Worm (Caenorhabditis elegans): ENCODE measurements around the gene K09F5.6.

The K09F5.6 gene

DNA sequence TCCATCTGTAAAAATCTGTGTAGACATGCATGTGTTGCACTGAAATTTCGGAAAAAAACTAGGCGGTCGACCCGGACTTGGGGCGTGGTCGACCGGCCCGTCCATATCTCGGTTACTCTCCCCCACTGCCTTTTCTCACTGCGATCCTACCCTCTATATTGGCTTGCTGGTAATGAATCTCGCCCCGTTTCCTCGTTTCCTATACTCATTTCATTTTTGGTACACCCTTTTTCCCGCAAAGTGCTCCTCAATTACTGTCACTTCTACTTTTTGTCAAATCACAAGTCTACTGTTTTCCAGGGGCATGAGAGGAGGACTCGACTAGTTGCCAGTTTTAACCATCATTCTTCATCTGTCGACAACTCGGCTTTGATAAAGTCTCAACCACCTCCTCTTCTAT, at the start of gene K09F5.6:
TSS of gene K09F5.6 (plus strand) at position 301 of the 400 bp plus-strand sequence.
- TF ChIP-seq W03F9.2 (tag; optimal IDR thresholded peaks at IDR 0.05): no peak
- no peak for TF ChIP-seq dao-5 (tag; optimal IDR thresholded peaks at IDR 0.05)
- TF ChIP-seq him-1 (tag; optimal IDR thresholded peaks at IDR 0.05): no peak

DNA sequence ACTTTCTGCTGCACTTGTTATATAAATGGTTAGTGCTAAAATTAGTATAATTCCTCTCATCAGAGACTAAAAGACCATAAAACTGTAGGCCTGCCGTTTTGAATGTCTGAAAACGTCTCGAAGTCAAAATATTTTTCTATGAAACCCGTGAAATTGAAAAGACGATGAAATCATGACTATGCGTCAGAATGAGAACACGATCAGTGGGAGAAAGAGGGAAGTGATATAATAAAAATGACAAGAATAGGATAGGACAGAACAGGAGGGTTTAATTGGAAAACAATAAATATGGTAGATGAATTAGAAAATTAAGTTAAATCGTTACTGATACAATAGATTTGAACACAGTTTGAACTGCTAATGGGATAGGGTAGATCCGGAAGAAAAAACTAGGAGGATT, 48.4 kb upstream of the K09F5.6 start, which contains the start of gene F27D9.7:
TSS of gene F27D9.7 (minus strand) at position 101 of the 400 bp plus-strand sequence.
- no peak for TF ChIP-seq W03F9.2 (tag; optimal IDR thresholded peaks at IDR 0.05)
- TF ChIP-seq dao-5 (tag; optimal IDR thresholded peaks at IDR 0.05): no peak
- no peak for TF ChIP-seq him-1 (tag; optimal IDR thresholded peaks at IDR 0.05)

DNA sequence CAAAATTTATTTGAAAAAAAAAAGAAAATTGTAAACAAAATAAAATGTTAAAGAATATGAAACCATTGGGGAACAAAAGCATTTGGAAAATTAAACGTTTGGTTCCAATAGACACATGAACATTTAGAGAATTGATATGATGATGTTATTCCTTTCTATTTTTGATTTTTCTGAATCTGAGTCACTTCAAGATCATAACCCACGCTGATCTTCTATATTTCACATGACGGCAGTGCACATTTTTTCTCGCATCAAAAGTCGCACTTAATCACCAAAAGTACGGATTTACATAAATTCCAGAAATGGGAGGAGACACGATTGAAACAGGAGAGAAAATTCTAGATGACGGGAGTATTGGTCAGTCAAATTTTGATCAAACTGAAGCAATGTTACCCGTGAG, 46.4 kb upstream of the K09F5.6 start, which contains the start of gene F27D9.2:
TSS of gene F27D9.2 (plus strand) at position 301 of the 400 bp plus-strand sequence.
- TF ChIP-seq dao-5 (tag; optimal IDR thresholded peaks at IDR 0.05) (no peak), W03F9.2 (tag; optimal IDR thresholded peaks at IDR 0.05) (no peak), him-1 (tag; optimal IDR thresholded peaks at IDR 0.05) (no peak)

DNA sequence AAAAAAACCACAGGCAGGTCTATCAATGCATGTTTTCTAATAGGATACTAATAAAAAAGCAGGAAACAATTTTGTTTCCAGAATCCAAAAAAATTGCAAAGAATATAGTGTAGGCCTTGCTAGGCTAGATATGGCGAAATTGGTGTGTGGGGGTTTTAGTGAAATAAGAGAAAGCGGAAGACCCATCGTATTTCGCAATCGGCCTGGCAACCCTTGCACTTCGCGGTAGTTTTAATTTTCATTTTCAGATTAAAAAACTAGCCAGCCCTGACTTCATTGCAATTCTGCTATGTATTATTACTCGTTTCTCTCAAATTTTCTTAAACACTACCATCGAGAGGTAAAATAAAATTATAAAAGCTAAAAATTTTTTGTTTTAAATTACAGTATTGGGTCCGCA, 44.2 kb upstream of the K09F5.6 start:
- TF ChIP-seq dao-5 (tag; optimal IDR thresholded peaks at IDR 0.05) (no peak), W03F9.2 (tag; optimal IDR thresholded peaks at IDR 0.05) (no peak), him-1 (tag; optimal IDR thresholded peaks at IDR 0.05) (no peak)

DNA sequence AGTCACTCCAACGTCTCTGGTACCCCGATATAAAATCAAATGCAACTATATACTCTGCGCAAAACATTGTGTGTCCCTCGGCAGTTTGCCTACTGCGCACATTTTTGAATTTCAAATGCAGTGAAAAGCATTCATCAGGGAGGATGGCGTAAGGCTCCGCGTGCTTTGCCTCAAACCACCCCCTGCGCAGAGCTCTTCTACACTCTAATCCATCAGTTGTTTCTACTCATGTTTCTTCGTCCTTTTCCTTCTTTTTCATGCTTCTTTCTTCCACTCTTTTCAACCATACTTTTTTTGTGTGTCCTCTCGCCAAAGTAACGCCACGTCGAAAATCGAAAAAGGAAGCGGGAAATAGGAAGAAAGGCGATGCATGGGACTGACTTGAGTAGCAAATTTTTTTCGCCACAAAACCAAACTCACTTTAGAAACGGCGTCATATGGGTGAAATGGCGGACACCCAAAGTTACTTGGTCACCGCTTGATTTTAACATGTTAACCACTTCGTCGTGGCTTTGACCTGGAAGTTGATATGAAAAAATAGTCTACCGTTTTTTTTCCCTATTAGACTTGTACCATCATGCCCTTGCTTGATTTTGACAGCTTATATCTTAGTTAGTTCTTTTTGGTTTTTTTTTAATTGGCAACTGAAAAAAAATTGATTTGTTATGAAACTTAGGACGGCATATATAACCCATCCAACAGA, 40.5 kb upstream of the K09F5.6 start:
- TF ChIP-seq W03F9.2 (tag; optimal IDR thresholded peaks at IDR 0.05) (no peak), dao-5 (tag; optimal IDR thresholded peaks at IDR 0.05) (no peak), him-1 (tag; optimal IDR thresholded peaks at IDR 0.05) (peak; percentile 68)

DNA sequence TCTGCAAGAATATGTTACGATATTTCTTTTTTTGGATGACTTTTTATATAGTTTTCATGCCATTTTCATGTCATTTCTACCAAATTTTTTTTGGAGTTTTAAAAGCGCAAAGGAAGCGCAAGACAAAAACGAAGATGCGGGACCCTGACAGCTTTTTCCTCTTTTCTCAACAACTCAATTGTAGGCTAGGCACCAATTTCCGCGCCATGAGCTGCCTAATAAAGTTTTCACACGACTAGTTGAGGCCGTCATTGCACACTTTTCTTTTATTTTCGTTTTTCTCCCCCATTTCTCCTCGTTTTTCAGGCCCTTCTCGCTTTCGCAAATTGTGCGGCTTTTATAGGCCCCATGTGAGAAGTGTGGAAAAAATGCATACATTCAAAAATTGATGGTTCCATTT, 39.2 kb upstream of the K09F5.6 start:
- TF ChIP-seq him-1 (tag; optimal IDR thresholded peaks at IDR 0.05) (no peak), dao-5 (tag; optimal IDR thresholded peaks at IDR 0.05) (no peak), W03F9.2 (tag; optimal IDR thresholded peaks at IDR 0.05) (no peak)

DNA sequence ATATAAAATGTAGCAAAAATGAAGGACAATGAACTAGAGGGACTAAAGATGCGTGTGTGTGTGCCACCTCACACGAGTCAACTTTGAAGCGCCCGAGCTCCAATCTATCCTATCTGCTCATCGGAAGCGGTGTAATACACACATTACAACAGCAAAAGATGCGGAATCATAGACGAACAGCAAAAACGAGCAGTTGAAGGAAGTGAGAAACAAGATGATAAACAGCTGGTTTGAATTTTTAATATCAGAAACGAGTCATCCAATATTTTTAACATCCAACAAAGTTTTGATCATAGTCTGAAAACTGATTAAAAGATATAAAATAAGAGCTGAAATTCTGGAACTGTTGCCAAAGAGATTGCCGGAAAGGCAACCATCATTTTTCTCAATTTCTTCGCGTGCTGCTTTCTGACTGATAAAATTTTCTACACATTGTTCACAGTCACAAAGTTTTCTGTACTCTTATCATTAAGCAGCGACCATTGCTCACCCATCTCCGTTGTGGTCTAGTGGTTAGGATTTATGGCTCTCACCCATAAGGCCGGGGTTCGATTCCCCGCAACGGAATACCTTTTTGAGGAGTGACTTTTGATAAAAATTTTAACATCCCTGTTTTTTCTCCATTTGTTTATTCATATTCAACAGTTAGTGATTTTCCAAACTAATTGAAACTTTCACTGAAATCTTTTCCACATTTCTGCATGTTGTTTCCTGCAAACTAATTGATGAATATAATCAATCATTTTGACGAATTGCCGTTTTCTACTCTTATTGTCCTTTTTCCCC, 38.3 kb upstream of the K09F5.6 start, which contains the start of gene stn-2:
TSS of gene stn-2 (minus strand) at position 75 of the 786 bp plus-strand sequence.
- TF ChIP-seq him-1 (tag; optimal IDR thresholded peaks at IDR 0.05) (no peak), dao-5 (tag; optimal IDR thresholded peaks at IDR 0.05) (no peak), W03F9.2 (tag; optimal IDR thresholded peaks at IDR 0.05) (no peak)

DNA sequence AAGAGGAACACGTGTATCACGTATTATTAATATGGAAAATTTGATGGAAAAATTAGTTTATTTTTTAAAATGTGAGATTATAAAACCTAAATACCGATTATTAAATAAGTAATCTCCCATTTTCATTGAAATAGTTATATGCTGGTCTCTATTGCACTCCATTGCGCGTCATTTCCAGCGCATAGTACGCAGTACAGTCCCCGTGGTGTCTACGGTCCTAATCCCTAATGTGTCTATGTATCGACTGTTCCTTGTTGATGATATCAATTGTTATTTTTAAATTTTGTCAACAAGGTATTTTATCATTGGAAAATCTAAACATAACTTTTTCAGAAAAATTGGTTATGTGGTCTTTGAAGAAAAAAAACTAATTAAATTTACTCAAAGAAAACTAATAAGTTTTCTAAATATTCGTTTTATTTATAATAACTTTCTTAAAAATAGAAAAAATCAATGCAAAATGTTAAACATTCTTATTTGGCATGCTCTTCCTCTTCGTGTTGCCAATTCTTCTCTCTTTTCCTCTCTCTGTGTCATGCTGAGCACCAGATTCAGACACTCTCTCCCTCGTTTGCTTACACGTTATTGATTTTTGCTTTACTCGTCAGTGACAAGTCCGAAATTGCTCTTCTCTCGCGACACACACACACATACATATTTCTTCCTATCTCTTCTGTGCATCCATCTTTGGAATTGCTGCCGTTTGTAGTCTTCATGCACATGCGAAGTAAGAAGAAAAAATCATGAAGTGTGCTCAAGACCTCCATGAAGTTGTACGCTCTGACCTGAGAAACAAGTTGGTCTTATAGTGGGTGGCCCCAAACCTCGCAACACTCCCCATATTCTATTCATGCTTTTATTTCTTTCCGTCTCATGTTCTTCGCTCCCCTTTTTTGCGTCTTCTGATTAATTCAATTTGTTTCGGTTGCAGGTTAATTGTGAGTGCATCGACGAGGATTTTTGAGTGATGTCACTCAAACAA, 36.8 kb upstream of the K09F5.6 start, which contains the start of gene unc-18:
TSS of gene unc-18 (plus strand) at position 932 of the 982 bp plus-strand sequence.
- TF ChIP-seq him-1 (tag; optimal IDR thresholded peaks at IDR 0.05) (no peak), dao-5 (tag; optimal IDR thresholded peaks at IDR 0.05) (no peak), W03F9.2 (tag; optimal IDR thresholded peaks at IDR 0.05) (no peak)

DNA sequence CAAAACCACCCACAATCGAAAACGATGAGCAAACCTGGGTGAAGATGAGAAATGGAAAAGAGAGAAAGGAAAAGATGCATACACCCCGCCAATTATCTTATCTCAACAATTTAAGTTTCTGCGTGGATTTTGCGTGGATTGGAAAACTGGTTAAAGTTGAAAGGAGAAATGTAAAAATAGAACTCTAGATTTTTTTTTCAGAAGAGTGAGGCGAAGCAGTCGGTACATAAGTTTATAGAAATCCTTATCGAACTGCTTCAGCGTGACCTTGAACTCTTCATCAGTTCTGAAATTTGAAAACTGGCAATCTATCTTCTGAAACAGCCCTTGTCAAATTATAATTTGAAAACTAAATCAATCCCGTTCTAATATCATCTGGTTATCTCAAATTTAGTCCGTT, 30.0 kb upstream of the K09F5.6 start, which contains the start of gene clik-2:
TSS of gene clik-2 (minus strand) at position 101 of the 400 bp plus-strand sequence.
- TF ChIP-seq him-1 (tag; optimal IDR thresholded peaks at IDR 0.05) (no peak), W03F9.2 (tag; optimal IDR thresholded peaks at IDR 0.05) (no peak), dao-5 (tag; optimal IDR thresholded peaks at IDR 0.05) (no peak)

DNA sequence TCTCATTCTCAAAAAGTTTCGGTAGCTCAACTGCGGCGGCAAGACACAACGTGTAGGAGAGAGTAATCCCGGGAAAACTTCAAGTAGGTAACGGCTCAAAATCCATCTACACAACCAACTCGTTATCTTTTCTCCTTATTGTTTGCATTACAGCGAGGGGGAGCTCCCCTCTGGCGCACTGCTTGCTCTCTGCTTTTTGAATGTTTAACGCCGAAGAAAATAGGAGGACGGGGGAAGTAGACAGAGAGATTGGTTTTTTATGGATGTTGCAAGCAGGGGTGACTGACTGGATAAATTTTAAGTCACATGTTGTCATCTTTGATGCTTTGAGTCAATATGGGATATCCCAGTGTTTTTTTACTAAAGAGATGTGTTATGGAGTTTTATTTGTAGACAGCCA, 29.5 kb upstream of the K09F5.6 start:
- TF ChIP-seq him-1 (tag; optimal IDR thresholded peaks at IDR 0.05) (peak; percentile 41), dao-5 (tag; optimal IDR thresholded peaks at IDR 0.05) (no peak), W03F9.2 (tag; optimal IDR thresholded peaks at IDR 0.05) (no peak)

DNA sequence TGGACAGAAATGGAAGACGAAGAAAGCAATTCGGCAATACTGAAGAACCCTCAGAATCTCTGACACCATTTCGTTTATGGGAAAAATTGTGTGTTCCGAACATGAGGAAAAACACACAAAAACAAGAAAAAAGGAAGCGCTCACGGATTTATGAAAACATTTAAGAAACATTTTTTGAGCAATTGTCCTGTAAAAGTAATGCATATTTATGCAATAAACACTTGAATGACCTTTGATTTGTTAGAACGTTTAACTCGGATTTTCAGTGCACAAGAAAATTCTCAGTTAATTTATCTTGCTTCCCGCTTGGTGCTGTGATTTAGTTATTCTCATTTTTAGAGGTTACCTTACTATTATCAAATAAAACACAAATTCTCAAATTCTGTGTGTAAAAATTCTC, 15.2 kb upstream of the K09F5.6 start:
- TF ChIP-seq him-1 (tag; optimal IDR thresholded peaks at IDR 0.05) (no peak), dao-5 (tag; optimal IDR thresholded peaks at IDR 0.05) (no peak), W03F9.2 (tag; optimal IDR thresholded peaks at IDR 0.05) (no peak)

DNA sequence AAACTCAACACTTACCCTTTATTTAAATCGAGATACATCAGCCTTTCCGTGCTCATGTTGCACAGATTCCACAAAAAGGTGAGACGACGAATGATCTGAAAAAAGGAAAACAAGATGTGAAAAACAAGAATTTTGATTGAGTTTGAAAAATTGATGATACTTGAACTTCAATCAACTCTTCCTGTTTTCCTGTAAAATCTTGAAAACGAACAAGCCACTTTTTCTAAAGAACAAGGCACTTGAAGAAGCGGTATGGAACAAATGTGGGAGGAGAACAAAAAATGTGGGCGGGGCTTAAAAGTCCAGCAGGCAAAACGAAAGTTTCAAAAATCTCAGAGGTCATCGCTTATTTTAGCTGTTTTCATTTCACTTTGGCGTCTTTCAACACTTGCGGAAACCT, 12.0 kb upstream of the K09F5.6 start, which contains the start of gene kvs-1:
TSS of gene kvs-1 (minus strand) at position 101 of the 400 bp plus-strand sequence.
- TF ChIP-seq W03F9.2 (tag; optimal IDR thresholded peaks at IDR 0.05) (no peak), him-1 (tag; optimal IDR thresholded peaks at IDR 0.05) (no peak), dao-5 (tag; optimal IDR thresholded peaks at IDR 0.05) (no peak)

DNA sequence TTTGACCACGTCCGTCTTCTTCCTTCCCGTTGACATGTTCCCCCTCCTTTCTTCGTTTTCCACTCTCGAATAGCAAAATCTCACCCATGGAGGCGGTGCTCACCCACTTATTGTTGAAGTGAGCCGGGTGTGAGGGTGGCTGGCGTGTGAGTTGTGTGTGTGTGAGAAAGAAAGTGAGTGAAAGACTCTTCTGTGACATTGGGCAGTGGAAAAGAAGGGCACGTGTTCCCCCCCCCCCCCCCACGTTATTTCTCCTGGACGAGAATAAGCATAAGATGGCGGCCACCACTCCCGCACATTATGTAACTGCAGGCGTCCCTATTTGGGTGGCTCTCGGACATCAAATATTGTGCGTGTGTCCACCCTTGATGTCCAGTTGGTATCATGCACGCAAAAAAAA, 8.9 kb upstream of the K09F5.6 start:
- TF ChIP-seq him-1 (tag; optimal IDR thresholded peaks at IDR 0.05) (no peak), W03F9.2 (tag; optimal IDR thresholded peaks at IDR 0.05) (no peak), dao-5 (tag; optimal IDR thresholded peaks at IDR 0.05) (no peak)
